Fruit fly (Drosophila melanogaster) Kc167 (cell line): Measurements from ENCODE around the gene Coa8.

Experiments used
- Sin3A ChIP-seq: fragments of >200 bp; optimal IDR thresholded peaks from 2 replicates; lab custom pipeline; 2018; ENCODE audit warnings: missing external identifiers
- insv ChIP-seq: fragments of >200 bp; optimal IDR thresholded peaks from 3 replicates; lab custom pipeline; 2018; ENCODE audit warnings: missing external identifiers

dm6 chrX:1909533-1909932 is 29.5 kb downstream of the Coa8 start:
- TF ChIP-seq Sin3A (lab: Kevin White, UChicago) (no peak), insv (no peak)
